Fruit fly (Drosophila melanogaster) whole organism, embryonic: ENCODE data around the gene Ankle2.

Experiments
- ATbp ChIP-seq: fragments of 200-800 bp; sonication (Bioruptor generic); optimal IDR thresholded peaks from 2 replicates; lab custom pipeline; 2017; ENCODE audit warnings: missing biosample characterization, mild to moderate bottlenecking, missing genetic modification characterization, missing genetic modification reagents
- Adf1 ChIP-seq: fragments of 200-800 bp; sonication (Bioruptor generic); IDR thresholded peaks from 2 replicates; pipeline ENCODE4 v1.3.6; 2022; ENCODE audit warnings: missing biosample characterization, missing genetic modification characterization
- BEAF-32 ChIP-seq: fragments of 200-800 bp; sonication (Bioruptor generic); optimal IDR thresholded peaks from 3 replicates; lab custom pipeline; 2017; ENCODE audit warnings: missing biosample characterization, missing genetic modification characterization, mild to moderate bottlenecking, moderate library complexity, missing genetic modification reagents
- CG10274 ChIP-seq: fragments of 200-800 bp; sonication (Bioruptor generic); optimal IDR thresholded peaks from 3 replicates; lab custom pipeline; 2017; ENCODE audit warnings: missing biosample characterization, mild to moderate bottlenecking, missing genetic modification characterization
- CG10366 ChIP-seq: fragments of 200-800 bp; sonication (Bioruptor generic); IDR thresholded peaks from 2 replicates; pipeline ENCODE4 v1.3.6; 2022; ENCODE audit warnings: missing biosample characterization, missing genetic modification characterization
- CG10543 ChIP-seq: fragments of 200-800 bp; sonication (Bioruptor generic); optimal IDR thresholded peaks from 3 replicates; lab custom pipeline; 2017; ENCODE audit warnings: missing biosample characterization, mild to moderate bottlenecking, missing genetic modification characterization, moderate library complexity
- CG12659 ChIP-seq: fragments of 200-800 bp; sonication (Bioruptor generic); optimal IDR thresholded peaks from 3 replicates; lab custom pipeline; 2017; ENCODE audit warnings: mild to moderate bottlenecking, missing biosample characterization, missing genetic modification reagents, missing genetic modification characterization
- CG13296 ChIP-seq: fragments of 200-800 bp; sonication (Bioruptor generic); optimal IDR thresholded peaks from 3 replicates; lab custom pipeline; 2018; ENCODE audit warnings: missing biosample characterization, mild to moderate bottlenecking, missing genetic modification characterization
- CG14860 ChIP-seq: fragments of 200-800 bp; sonication (Bioruptor generic); IDR thresholded peaks from 3 replicates; pipeline ENCODE4 v1.3.6; 2022; ENCODE audit warnings: missing biosample characterization, missing genetic modification characterization; ENCODE audit not compliant: partially characterized antibody
- CG15073 ChIP-seq: fragments of 200-800 bp; sonication (Bioruptor generic); optimal IDR thresholded peaks from 2 replicates; lab custom pipeline; 2016; ENCODE audit warnings: missing biosample characterization, missing genetic modification characterization
- CG15269 ChIP-seq: fragments of 200-800 bp; sonication (Bioruptor generic); optimal IDR thresholded peaks from 2 replicates; lab custom pipeline; 2018; ENCODE audit warnings: missing biosample characterization, mild to moderate bottlenecking, missing genetic modification characterization, moderate library complexity
- CG17612 ChIP-seq: fragments of 200-800 bp; sonication (Bioruptor generic); IDR thresholded peaks from 2 replicates; pipeline ENCODE4 v1.3.6; 2022; ENCODE audit warnings: missing biosample characterization, missing genetic modification characterization
- CG18764 ChIP-seq: fragments of 200-800 bp; sonication (Bioruptor generic); optimal IDR thresholded peaks from 3 replicates; lab custom pipeline; 2016; ENCODE audit warnings: missing biosample characterization, missing genetic modification characterization
- CG2129 ChIP-seq: fragments of 200-800 bp; sonication (Bioruptor generic); IDR thresholded peaks from 2 replicates; pipeline ENCODE4 v1.3.6; 2022; ENCODE audit warnings: missing biosample characterization, missing genetic modification characterization; ENCODE audit not compliant: partially characterized antibody
- CG2199 ChIP-seq: fragments of 200-800 bp; sonication (Bioruptor generic); IDR thresholded peaks from 3 replicates; pipeline ENCODE4 v1.3.6; 2022; ENCODE audit warnings: missing biosample characterization, missing genetic modification characterization
- CG32767 ChIP-seq: fragments of 200-800 bp; sonication (Bioruptor generic); IDR thresholded peaks from 2 replicates; pipeline ENCODE4 v1.3.6; 2022; ENCODE audit warnings: missing biosample characterization, missing genetic modification characterization
- CG32772 ChIP-seq: fragments of 200-800 bp; sonication (Bioruptor generic); IDR thresholded peaks from 2 replicates; pipeline ENCODE4 v1.3.6; 2022; ENCODE audit warnings: missing biosample characterization, missing genetic modification characterization
- CG3281 ChIP-seq: fragments of 200-800 bp; sonication (Bioruptor generic); optimal IDR thresholded peaks from 3 replicates; lab custom pipeline; 2017; ENCODE audit warnings: missing biosample characterization, mild to moderate bottlenecking, missing genetic modification characterization
- CG33213 ChIP-seq: fragments of 200-800 bp; sonication (Bioruptor generic); optimal IDR thresholded peaks from 3 replicates; lab custom pipeline; 2016; ENCODE audit warnings: missing biosample characterization, missing genetic modification characterization
- CG7745 ChIP-seq: fragments of 200-800 bp; sonication (Bioruptor generic); optimal IDR thresholded peaks from 2 replicates; lab custom pipeline; 2018; ENCODE audit warnings: missing biosample characterization, mild to moderate bottlenecking, missing genetic modification characterization, moderate library complexity
- CG7963 ChIP-seq: fragments of 200-800 bp; sonication (Bioruptor generic); IDR thresholded peaks from 3 replicates; pipeline ENCODE4 v1.3.6; 2022; ENCODE audit warnings: missing biosample characterization, missing genetic modification characterization; ENCODE audit not compliant: partially characterized antibody
- CrebB ChIP-seq: fragments of 200-800 bp; sonication (Bioruptor generic); optimal IDR thresholded peaks from 3 replicates; lab custom pipeline; 2018; ENCODE audit warnings: missing biosample characterization, mild to moderate bottlenecking, missing genetic modification characterization
- Fer1 ChIP-seq: fragments of 200-800 bp; sonication (Bioruptor generic); optimal IDR thresholded peaks from 2 replicates; lab custom pipeline; 2017; ENCODE audit warnings: missing biosample characterization, mild to moderate bottlenecking, missing genetic modification characterization
- HLH54F ChIP-seq: fragments of 200-800 bp; sonication (Bioruptor generic); optimal IDR thresholded peaks from 3 replicates; lab custom pipeline; 2016; ENCODE audit warnings: missing biosample characterization, missing genetic modification characterization
- HLHmδ ChIP-seq: fragments of 200-800 bp; sonication (Bioruptor generic); optimal IDR thresholded peaks from 2 replicates; lab custom pipeline; 2018; ENCODE audit warnings: missing biosample characterization, mild to moderate bottlenecking, missing genetic modification characterization, moderate library complexity
- HmgZ ChIP-seq: fragments of 200-800 bp; sonication (Bioruptor generic); optimal IDR thresholded peaks from 2 replicates; lab custom pipeline; 2018; ENCODE audit warnings: missing biosample characterization, mild to moderate bottlenecking, missing genetic modification characterization
- Kr ChIP-seq: fragments of 200-800 bp; sonication (Bioruptor generic); optimal IDR thresholded peaks from 2 replicates; lab custom pipeline; 2017; ENCODE audit warnings: missing biosample characterization, mild to moderate bottlenecking, missing genetic modification characterization
- Myb ChIP-seq: fragments of 200-800 bp; sonication (Bioruptor generic); optimal IDR thresholded peaks from 2 replicates; lab custom pipeline; 2016; ENCODE audit warnings: missing biosample characterization, missing genetic modification characterization
- Nf-YA ChIP-seq: fragments of 200-800 bp; sonication (Bioruptor generic); IDR thresholded peaks from 2 replicates; pipeline ENCODE4 v1.3.6; 2022; ENCODE audit warnings: missing biosample characterization, missing genetic modification characterization
- Oli ChIP-seq: fragments of 200-800 bp; sonication (Bioruptor generic); optimal IDR thresholded peaks from 2 replicates; lab custom pipeline; 2018; ENCODE audit warnings: missing biosample characterization, mild to moderate bottlenecking, missing genetic modification characterization, moderate library complexity
- Poxn ChIP-seq: fragments of 200-800 bp; sonication (Bioruptor generic); IDR thresholded peaks from 2 replicates; pipeline ENCODE4 v1.3.6; 2022; ENCODE audit warnings: missing biosample characterization, missing genetic modification characterization
- Ravus ChIP-seq: fragments of 200-800 bp; sonication (Bioruptor generic); IDR thresholded peaks from 2 replicates; pipeline ENCODE4 v1.3.6; 2022; ENCODE audit warnings: missing biosample characterization, missing genetic modification characterization
- abd-A ChIP-seq: fragments of 200-800 bp; sonication (Bioruptor generic); optimal IDR thresholded peaks from 3 replicates; lab custom pipeline; 2019; ENCODE audit warnings: missing biosample characterization, mild to moderate bottlenecking, missing genetic modification characterization, moderate library complexity
- bbx ChIP-seq: fragments of 200-800 bp; sonication (Bioruptor generic); IDR thresholded peaks from 2 replicates; pipeline ENCODE4 v1.3.6; 2022; ENCODE audit warnings: missing biosample characterization, missing genetic modification characterization; ENCODE audit not compliant: partially characterized antibody
- cg ChIP-seq: fragments of 200-800 bp; sonication (Bioruptor generic); optimal IDR thresholded peaks from 3 replicates; lab custom pipeline; 2019; ENCODE audit warnings: missing biosample characterization, mild to moderate bottlenecking, missing genetic modification characterization, moderate library complexity
- hbn ChIP-seq: fragments of 200-800 bp; sonication (Bioruptor generic); IDR thresholded peaks from 2 replicates; pipeline ENCODE4 v1.3.6; 2022; ENCODE audit warnings: missing biosample characterization, missing genetic modification characterization; ENCODE audit not compliant: partially characterized antibody
- hth ChIP-seq: fragments of >200 bp; optimal IDR thresholded peaks from 2 replicates; lab custom pipeline; 2017; ENCODE audit warnings: inconsistent platforms
- lab ChIP-seq: fragments of 200-800 bp; sonication (Bioruptor generic); optimal IDR thresholded peaks from 3 replicates; lab custom pipeline; 2017; ENCODE audit warnings: missing biosample characterization, missing genetic modification characterization, mild to moderate bottlenecking, moderate library complexity, missing genetic modification reagents
- nmo ChIP-seq: fragments of 200-800 bp; sonication (Bioruptor generic); optimal IDR thresholded peaks from 2 replicates; lab custom pipeline; 2018; ENCODE audit warnings: missing biosample characterization, mild to moderate bottlenecking, missing genetic modification characterization, moderate library complexity
- pum ChIP-seq: fragments of 200-800 bp; sonication (Bioruptor generic); optimal IDR thresholded peaks from 2 replicates; lab custom pipeline; 2016; ENCODE audit warnings: missing biosample characterization, missing genetic modification characterization
- pzg ChIP-seq: fragments of 200-800 bp; sonication (Bioruptor generic); optimal IDR thresholded peaks from 3 replicates; lab custom pipeline; 2018; ENCODE audit warnings: missing biosample characterization, mild to moderate bottlenecking, missing genetic modification characterization, moderate library complexity
- sima ChIP-seq: fragments of 200-800 bp; sonication (Bioruptor generic); optimal IDR thresholded peaks from 2 replicates; lab custom pipeline; 2016; ENCODE audit warnings: missing biosample characterization, missing genetic modification characterization
- sisA ChIP-seq: fragments of 200-800 bp; sonication (Bioruptor generic); IDR thresholded peaks from 2 replicates; pipeline ENCODE4 v1.3.6; 2022; ENCODE audit warnings: missing biosample characterization, missing genetic modification characterization
- wor ChIP-seq: fragments of 200-800 bp; sonication (Bioruptor generic); IDR thresholded peaks from 2 replicates; pipeline ENCODE4 v1.3.6; 2022; ENCODE audit warnings: missing biosample characterization, missing genetic modification characterization
- zen2 ChIP-seq: fragments of 200-800 bp; sonication (Bioruptor generic); IDR thresholded peaks from 3 replicates; pipeline ENCODE4 v1.3.6; 2022; ENCODE audit warnings: missing biosample characterization, missing genetic modification characterization; ENCODE audit not compliant: partially characterized antibody

Gene Ankle2

dm6 chrX:17599330-17599729, 20.3 kb upstream of the Ankle2 start, which contains the start of gene X11L (continued):
- TF ChIP-seq sima (GFP tag; lab: Kevin White, UChicago): no peak
- peak; percentile 19; the same call in 1 of the 2 replicates for TF ChIP-seq CG32772 (GFP tag; lab: Robert Waterston, UW)
- TF ChIP-seq CG32767 (GFP tag; lab: Robert Waterston, UW): no peak
- TF ChIP-seq Adf1 (GFP tag; lab: Robert Waterston, UW): peak; percentile 59
- no peak for TF ChIP-seq Poxn (GFP tag; lab: Robert Waterston, UW)
- TF ChIP-seq CG7745 (tag; lab: Kevin White, UChicago): no peak
- peak; percentile 75 for TF ChIP-seq hbn (GFP tag; lab: Robert Waterston, UW)
- peak; percentile 53 for TF ChIP-seq CG2129 (GFP tag; lab: Robert Waterston, UW)
- no peak; the same call in 1 of the 2 replicates for TF ChIP-seq Ravus (GFP tag; lab: Robert Waterston, UW)
- TF ChIP-seq Nf-YA (GFP tag; lab: Robert Waterston, UW): 0 out of 2 replicates have a peak, but pooled peaks have one; percentile 34
- TF ChIP-seq Myb (GFP tag; lab: Kevin White, UChicago): peak; percentile 81
- peak; percentile 78 for TF ChIP-seq HmgZ (tag; lab: Kevin White, UChicago)
- peak; percentile 76 for TF ChIP-seq CG33213 (GFP tag; lab: Kevin White, UChicago)
- TF ChIP-seq zen2 (GFP tag; lab: Robert Waterston, UW): peak; percentile 87
- peak; percentile 30 for TF ChIP-seq CG3281 (GFP tag; lab: Kevin White, UChicago)
- no peak for TF ChIP-seq Kr (GFP tag; lab: Kevin White, UChicago)
- 0 out of 3 replicates have a peak, but pooled peaks have one; percentile 35 for TF ChIP-seq CG2199 (GFP tag; lab: Robert Waterston, UW)
- TF ChIP-seq ATbp (GFP tag; lab: Kevin White, UChicago): peak; percentile 52
- no peak for TF ChIP-seq cg (GFP tag; lab: Kevin White, UChicago)
- TF ChIP-seq CG15269 (tag; lab: Kevin White, UChicago): no peak
- peak; percentile 44 for TF ChIP-seq CrebB (tag; lab: Kevin White, UChicago)
- peak; percentile 69 for TF ChIP-seq CG17612 (GFP tag; lab: Robert Waterston, UW)
- TF ChIP-seq abd-A (tag; lab: Kevin White, UChicago): no peak
- peak; percentile 76 for TF ChIP-seq CG12659 (GFP tag; lab: Kevin White, UChicago)
- peak; percentile 53 for TF ChIP-seq Fer1 (GFP tag; lab: Kevin White, UChicago)
- no peak for TF ChIP-seq CG13296 (GFP tag; lab: Kevin White, UChicago)
- peak; percentile 88 for TF ChIP-seq BEAF-32
- TF ChIP-seq lab: no peak
- TF ChIP-seq hth: no peak
- TF ChIP-seq sisA (GFP tag; lab: Robert Waterston, UW): peak; percentile 73
- no peak for TF ChIP-seq CG10274
- TF ChIP-seq wor (GFP tag; lab: Robert Waterston, UW): peak; percentile 33; the same call in 1 of the 2 replicates
- TF ChIP-seq pum (GFP tag; lab: Kevin White, UChicago): peak; percentile 69
- peak; percentile 84 for TF ChIP-seq CG14860
- TF ChIP-seq Oli (tag; lab: Kevin White, UChicago): peak; percentile 44
- TF ChIP-seq CG10543 (GFP tag; lab: Kevin White, UChicago): no peak
- peak; percentile 84 for TF ChIP-seq pzg (GFP tag; lab: Kevin White, UChicago)
- peak; percentile 64 for TF ChIP-seq CG18764
- peak; percentile 64 for TF ChIP-seq nmo (GFP tag; lab: Kevin White, UChicago)
- TF ChIP-seq CG7963 (GFP tag; lab: Robert Waterston, UW): peak; percentile 77; the same call in 2 of the 3 replicates
- TF ChIP-seq CG15073: no peak
- peak; percentile 84 for TF ChIP-seq HLH54F (GFP tag; lab: Kevin White, UChicago)
- peak; percentile 89 for TF ChIP-seq bbx (GFP tag; lab: Robert Waterston, UW)
- TF ChIP-seq CG10366 (GFP tag; lab: Robert Waterston, UW): peak; percentile 63
- no peak for TF ChIP-seq HLHmδ (GFP tag; lab: Kevin White, UChicago)
